Worm (Caenorhabditis elegans): ENCODE data around the gene K07B1.7.

ce11 chrV:9334216-9334615 is 12.5 kb downstream of the K07B1.7 start, which contains the start of gene ucp-4:
- TF ChIP-seq dao-5 (tag; optimal IDR thresholded peaks at IDR 0.05) (no peak), him-1 (tag; optimal IDR thresholded peaks at IDR 0.05) (no peak), W03F9.2 (tag; optimal IDR thresholded peaks at IDR 0.05) (peak; percentile 29)

Measured in whole organism, L4/young adult.